Worm (Caenorhabditis elegans): ENCODE measurements around the gene mcm-6.

The mcm-6 gene

DNA sequence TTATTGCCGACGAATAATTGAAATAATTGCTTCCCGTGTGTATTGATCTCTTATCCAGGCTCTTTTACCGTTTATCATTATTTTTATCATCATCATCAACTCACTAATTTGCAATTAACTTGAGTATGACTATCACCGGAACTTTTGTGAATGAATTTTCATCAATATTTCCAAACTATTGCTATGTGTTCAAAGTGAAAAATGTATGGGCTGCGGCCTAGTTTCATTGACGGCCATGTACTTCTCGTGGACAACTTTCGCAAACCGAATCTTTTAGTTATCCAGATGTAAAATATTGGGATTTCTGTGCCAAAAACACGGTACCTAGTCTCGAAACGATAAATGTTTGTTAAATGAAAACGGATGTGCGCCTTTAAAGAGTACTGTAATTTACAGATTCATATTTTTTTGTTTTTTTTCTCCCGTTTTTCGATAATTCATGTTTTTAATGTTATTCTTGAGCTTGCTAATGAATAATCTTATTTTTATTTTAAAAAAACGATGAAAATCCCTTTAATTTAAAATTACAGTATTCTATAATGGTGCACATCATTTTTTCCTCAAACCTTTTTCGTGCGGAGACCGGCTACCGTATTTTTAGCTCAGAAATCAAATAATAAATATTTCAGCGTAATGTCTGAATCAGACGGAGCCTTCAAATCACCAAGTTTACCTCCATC lies 4.5 kb downstream of the mcm-6 start, which contains the start of gene ZK632.2:
ZK632.2 (plus strand) TSS at position 630 of the 680 bp plus-strand sequence.
- TF ChIP-seq ceh-34 (tag; optimal IDR thresholded peaks at IDR 0.05), result no peak

DNA sequence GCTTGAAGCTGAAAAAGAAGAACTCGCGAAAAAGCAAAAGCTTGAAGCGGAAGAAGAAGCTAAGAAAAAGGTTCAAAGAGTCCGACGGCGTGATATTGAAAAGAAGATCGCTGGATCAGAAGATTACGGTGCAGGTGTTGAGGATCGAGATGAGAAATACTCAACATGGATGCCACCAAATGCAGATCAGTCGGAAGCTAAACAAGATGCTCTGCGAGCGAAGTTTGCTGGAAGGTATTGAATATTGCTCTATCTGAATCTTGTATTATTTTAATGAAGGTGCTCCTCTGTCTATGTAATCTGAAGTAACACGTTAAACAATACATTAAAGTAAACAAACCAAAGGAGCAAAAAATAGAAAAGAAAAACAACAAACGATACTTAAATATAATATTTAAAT lies 7.9 kb downstream of the mcm-6 start:
- TF ChIP-seq fkh-10 (GFP tag; optimal IDR thresholded peaks at IDR 0.05) (no peak), lim-6 (tag; optimal IDR thresholded peaks at IDR 0.05) (no peak), fax-1 (tag; optimal IDR thresholded peaks at IDR 0.05) (no peak), che-1 (tag; optimal IDR thresholded peaks at IDR 0.05) (no peak), nhr-11 (tag; optimal IDR thresholded peaks at IDR 0.05) (no peak), hlh-13 (GFP tag; optimal IDR thresholded peaks at IDR 0.05) (no peak), unc-86 (tag; optimal IDR thresholded peaks at IDR 0.05) (no peak), C08G9.2 (tag; optimal IDR thresholded peaks at IDR 0.05) (no peak), ceh-14 (tag; optimal IDR thresholded peaks at IDR 0.05) (no peak), C38D4.7 (GFP tag; optimal IDR thresholded peaks at IDR 0.05) (no peak), ceh-24 (tag; optimal IDR thresholded peaks at IDR 0.05) (no peak), unc-3 (GFP tag; conservative IDR thresholded peaks at IDR 0.05) (no peak), unc-3 (tag; optimal IDR thresholded peaks at IDR 0.05) (no peak), ahr-1 (tag; optimal IDR thresholded peaks at IDR 0.05) (no peak), nhr-232 (tag; optimal IDR thresholded peaks at IDR 0.05) (no peak), ceh-31 (tag; optimal IDR thresholded peaks at IDR 0.05) (no peak), sox-4 (tag; optimal IDR thresholded peaks at IDR 0.05) (no peak), syd-9 (tag; optimal IDR thresholded peaks at IDR 0.05) (no peak), eyg-1 (tag; optimal IDR thresholded peaks at IDR 0.05) (no peak)

DNA sequence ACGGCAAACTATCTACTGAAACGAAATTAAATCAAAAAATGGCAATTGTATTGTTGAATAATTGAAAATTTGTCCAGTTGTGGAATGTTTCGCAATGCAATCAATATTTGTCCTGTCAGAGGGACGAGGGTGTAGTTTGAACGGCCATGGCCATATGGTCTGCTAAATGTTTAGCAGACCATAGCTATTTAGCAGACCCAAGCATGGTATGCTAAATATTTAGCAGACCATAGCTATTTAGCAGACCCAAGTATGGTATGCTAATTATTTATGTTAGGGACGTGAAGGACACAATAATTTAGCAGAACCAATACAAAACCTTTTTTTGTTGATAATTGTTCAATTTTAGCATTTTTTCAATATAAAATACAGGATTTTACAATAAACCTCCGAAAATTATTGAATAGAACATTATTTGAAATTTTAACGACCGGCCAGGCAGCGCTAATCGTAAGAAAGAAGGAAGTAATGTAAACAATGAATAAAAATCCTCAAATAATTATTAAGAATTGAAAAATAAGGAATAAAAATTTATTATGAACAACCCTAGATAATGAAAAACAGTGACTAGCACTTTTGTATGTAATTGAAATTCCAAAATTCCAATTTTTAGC lies 10.9 kb downstream of the mcm-6 start, which contains the start of gene riok-3:
riok-3 (minus strand) TSS at position 15 of the 614 bp plus-strand sequence.
- TF ChIP-seq ztf-16 (tag; optimal IDR thresholded peaks at IDR 0.05) (no peak), ceh-48 (tag; optimal IDR thresholded peaks at IDR 0.05) (peak; percentile 13)

DNA sequence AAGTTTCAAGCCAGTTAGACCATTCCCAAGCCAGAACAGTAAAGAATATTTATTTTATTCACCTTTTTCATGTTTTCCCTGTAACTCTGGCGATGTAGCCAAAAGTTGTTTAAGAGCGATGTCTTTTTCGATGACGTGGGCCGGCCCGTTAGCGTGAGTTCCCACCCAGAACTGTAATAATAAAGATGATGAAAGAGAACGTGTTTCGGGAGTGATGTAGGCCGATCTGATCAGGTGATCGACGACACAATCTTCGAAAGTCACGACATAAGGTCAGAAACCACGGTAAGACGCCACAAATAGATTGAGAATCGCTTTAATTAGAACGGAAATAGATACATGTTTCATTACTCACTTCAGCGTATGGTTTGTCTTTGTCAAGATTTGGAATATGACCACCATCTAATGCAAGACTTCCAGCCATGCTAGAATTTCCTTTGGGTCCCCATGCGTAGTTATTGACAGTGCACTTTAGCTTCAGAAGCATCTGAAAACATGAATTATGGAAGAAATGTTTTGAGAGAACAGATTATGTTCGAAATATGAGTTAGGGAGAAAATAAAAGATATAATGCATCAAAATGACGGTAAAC lies 12.9 kb downstream of the mcm-6 start, which contains the start of gene ZK632.4:
ZK632.4 (minus strand) TSS at position 487 of the 592 bp plus-strand sequence.
- no peak for TF ChIP-seq nfya-1 (tag; optimal IDR thresholded peaks at IDR 0.05)
- TF ChIP-seq unc-42 (tag; optimal IDR thresholded peaks at IDR 0.05), result no peak
- TF ChIP-seq hlh-13 (GFP tag; optimal IDR thresholded peaks at IDR 0.05), result no peak
- TF ChIP-seq sox-2 (GFP tag; IDR thresholded peaks at IDR 0.05), result no peak
- TF ChIP-seq C38D4.7 (GFP tag; optimal IDR thresholded peaks at IDR 0.05), result no peak
- TF ChIP-seq C08G9.2 (tag; optimal IDR thresholded peaks at IDR 0.05), result no peak
- no peak for TF ChIP-seq ama-1 (optimal IDR thresholded peaks at IDR 0.05)
- no peak for TF ChIP-seq T23F11.4 (GFP tag; optimal IDR thresholded peaks at IDR 0.05)
- TF ChIP-seq nhr-11 (tag; optimal IDR thresholded peaks at IDR 0.05), result no peak
- TF ChIP-seq ceh-31 (tag; optimal IDR thresholded peaks at IDR 0.05), result no peak
- TF ChIP-seq ceh-9 (tag; optimal IDR thresholded peaks at IDR 0.05), result no peak
- TF ChIP-seq fax-1 (tag; optimal IDR thresholded peaks at IDR 0.05), result no peak
- no peak for TF ChIP-seq dmd-4 (tag; optimal IDR thresholded peaks at IDR 0.05; ENCODE audit: borderline replicate concordance)
- no peak for TF ChIP-seq mec-3 (tag; optimal IDR thresholded peaks at IDR 0.05; ENCODE audit: borderline replicate concordance)
- no peak for TF ChIP-seq F13H6.1 (tag; optimal IDR thresholded peaks at IDR 0.05)
- no peak for TF ChIP-seq pat-9 (tag; optimal IDR thresholded peaks at IDR 0.05)
- no peak for TF ChIP-seq hlh-30 (tag; optimal IDR thresholded peaks at IDR 0.05; ENCODE audit: insufficient read depth)
- no peak for TF ChIP-seq pqm-1 (tag; optimal IDR thresholded peaks at IDR 0.05)
- TF ChIP-seq tbx-7 (tag; optimal IDR thresholded peaks at IDR 0.05), result no peak
